Worm (Caenorhabditis elegans): Measurements from ENCODE around the gene plc-4.

DNA sequence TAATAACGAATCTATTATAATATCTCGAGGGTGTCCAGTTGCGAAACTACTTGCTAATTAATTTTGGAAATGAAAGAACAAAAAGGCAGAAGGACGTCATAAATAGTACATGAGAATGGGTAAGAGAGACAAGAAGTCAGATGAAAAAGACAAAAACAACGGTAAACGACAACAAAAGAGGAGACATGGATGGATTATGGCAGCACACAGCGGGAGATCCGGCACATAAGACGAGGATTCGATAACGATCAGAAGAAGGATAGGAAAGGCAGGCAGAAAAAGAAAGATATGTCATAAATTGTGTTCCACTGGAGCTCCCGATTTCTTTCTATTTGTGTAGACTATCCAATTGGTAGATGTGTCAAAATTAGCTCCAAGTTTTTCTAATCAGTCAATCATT is 9.1 kb upstream of the plc-4 start:
- TF ChIP-seq F52B5.7 (tag; optimal IDR thresholded peaks at IDR 0.05) (no peak), nhr-80 (tag; optimal IDR thresholded peaks at IDR 0.05) (no peak), rec-8 (tag; optimal IDR thresholded peaks at IDR 0.05) (no peak), hsf-1 (GFP tag; IDR thresholded peaks at IDR 0.05) (no peak), mes-4 (tag; optimal IDR thresholded peaks at IDR 0.05) (no peak), unc-62 (GFP tag; optimal IDR thresholded peaks at IDR 0.05) (no peak), pha-4 (tag; optimal IDR thresholded peaks at IDR 0.05) (no peak), madf-10 (tag; optimal IDR thresholded peaks at IDR 0.05) (no peak), snpc-4 (GFP tag; optimal IDR thresholded peaks at IDR 0.05) (no peak), snpc-4 (tag; optimal IDR thresholded peaks at IDR 0.05) (no peak), nfya-1 (tag; optimal IDR thresholded peaks at IDR 0.05; ENCODE audit: borderline replicate concordance, insufficient read depth) (no peak), rcor-1 (GFP tag; IDR thresholded peaks at IDR 0.05) (no peak), ztf-18 (tag; optimal IDR thresholded peaks at IDR 0.05) (no peak), aptf-3 (GFP tag; IDR thresholded peaks at IDR 0.05) (no peak), ceh-100 (GFP tag; IDR thresholded peaks at IDR 0.05) (no peak)

All from whole organism, young adult.